Worm (Caenorhabditis elegans) whole organism, early embryonic: ENCODE data around the gene Y51H7BR.4.

Experiments used
- B0310.2 ChIP-seq: sonication (generic microtip); optimal IDR thresholded peaks from 2 replicates; lab custom pipeline; 2016; ENCODE audit warnings: mild to moderate bottlenecking, missing genetic modification characterization, missing compliant biosample characterization
- F13C5.2 ChIP-seq: sonication (generic microtip); optimal IDR thresholded peaks from 2 replicates; lab custom pipeline; 2017; ENCODE audit warnings: mild to moderate bottlenecking, missing genetic modification characterization, inconsistent platforms, missing compliant biosample characterization
- aly-1 ChIP-seq: sonication (generic microtip); optimal IDR thresholded peaks from 2 replicates; lab custom pipeline; 2016; ENCODE audit warnings: missing genetic modification characterization, missing compliant biosample characterization
- ama-1 ChIP-seq: fragments of 150-350 bp; optimal IDR thresholded peaks from 2 replicates; lab custom pipeline; 2014
- ceh-13 ChIP-seq: fragments of 200-800 bp; sonication (Bioruptor generic); optimal IDR thresholded peaks from 2 replicates; lab custom pipeline; 2018; ENCODE audit warnings: mild to moderate bottlenecking, missing genetic modification characterization, missing compliant biosample characterization
- ceh-36 ChIP-seq: sonication (generic microtip); optimal IDR thresholded peaks from 2 replicates; lab custom pipeline; 2016; ENCODE audit warnings: missing genetic modification characterization, inconsistent platforms, missing compliant biosample characterization
- ets-7 ChIP-seq: sonication (generic microtip); optimal IDR thresholded peaks from 2 replicates; lab custom pipeline; 2016; ENCODE audit warnings: missing genotype, missing genetic modification characterization, missing compliant biosample characterization
- flt-1 ChIP-seq: fragments of 200-800 bp; sonication (Bioruptor generic); IDR thresholded peaks from 2 replicates; pipeline ENCODE4 v1.3.6; 2022; ENCODE audit warnings: missing genetic modification characterization, missing compliant biosample characterization
- hmbx-1 ChIP-seq: sonication (generic microtip); optimal IDR thresholded peaks from 2 replicates; lab custom pipeline; 2016; ENCODE audit warnings: mild to moderate bottlenecking, missing genetic modification characterization, missing compliant biosample characterization
- hmg-4 ChIP-seq: fragments of 200-800 bp; sonication (Bioruptor generic); optimal IDR thresholded peaks from 2 replicates; lab custom pipeline; 2018; ENCODE audit warnings: mild to moderate bottlenecking, missing genetic modification characterization, missing compliant biosample characterization
- hnd-1 ChIP-seq: sonication (generic microtip); optimal IDR thresholded peaks from 2 replicates; lab custom pipeline; 2016; ENCODE audit warnings: missing genetic modification characterization, missing compliant biosample characterization
- pes-1 ChIP-seq: fragments of 200-800 bp; sonication (Bioruptor generic); IDR thresholded peaks from 2 replicates; pipeline ENCODE4 v1.3.6; 2022; ENCODE audit warnings: missing genetic modification reagents, missing genetic modification characterization, missing compliant biosample characterization
- scrt-1 ChIP-seq: fragments of 200-800 bp; sonication (Bioruptor generic); IDR thresholded peaks from 2 replicates; pipeline ENCODE4 v1.3.6; 2022; ENCODE audit warnings: missing genetic modification characterization, missing compliant biosample characterization
- sea-1 ChIP-seq: fragments of 200-800 bp; sonication (Bioruptor generic); conservative IDR thresholded peaks from 2 replicates; pipeline ENCODE4 v1.3.6; 2022; ENCODE audit warnings: missing genetic modification characterization, missing compliant biosample characterization
- tbx-11 ChIP-seq: fragments of 200-800 bp; sonication (Bioruptor generic); IDR thresholded peaks from 2 replicates; pipeline ENCODE4 v1.3.6; 2022; ENCODE audit warnings: missing genetic modification characterization, missing compliant biosample characterization
- tbx-37 ChIP-seq: fragments of 200-800 bp; sonication (Bioruptor generic); conservative IDR thresholded peaks from 2 replicates; pipeline ENCODE4 v1.3.6; 2022; ENCODE audit warnings: missing genetic modification reagents, missing genetic modification characterization, missing compliant biosample characterization
- tra-4 ChIP-seq: sonication (generic microtip); optimal IDR thresholded peaks from 2 replicates; lab custom pipeline; 2017; ENCODE audit warnings: missing genetic modification characterization, missing compliant biosample characterization

The Y51H7BR.4 gene

DNA sequence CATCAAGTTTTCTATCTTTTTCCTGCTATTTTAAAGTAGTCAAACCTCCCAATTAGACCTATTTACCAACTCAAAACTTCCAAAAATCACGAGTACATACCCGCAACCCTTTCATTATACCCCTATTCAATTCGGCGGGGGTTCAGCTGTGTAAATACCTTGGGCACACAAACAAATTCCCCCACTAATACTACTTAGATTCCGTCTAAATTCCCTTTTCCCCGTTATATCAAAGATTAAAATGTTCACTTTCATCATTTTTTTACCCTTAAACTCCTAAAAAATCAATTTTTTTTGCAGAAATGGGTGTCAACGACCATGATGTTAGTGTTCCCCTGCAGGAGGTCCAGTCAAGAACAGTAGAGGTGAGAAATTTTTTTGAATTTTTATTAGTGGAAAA, 24.9 kb upstream of the Y51H7BR.4 start, which contains the start of gene fdgt-1:
Gene fdgt-1 (plus strand): TSS at position 301 of the 400 bp plus-strand sequence.
- TF ChIP-seq pes-1 (GFP tag; lab: Robert Waterston, UW) = 0 out of 2 replicates have a peak, but pooled peaks have one; percentile 3
- TF ChIP-seq F13C5.2 (tag; lab: Kevin White, UChicago) = no peak

DNA sequence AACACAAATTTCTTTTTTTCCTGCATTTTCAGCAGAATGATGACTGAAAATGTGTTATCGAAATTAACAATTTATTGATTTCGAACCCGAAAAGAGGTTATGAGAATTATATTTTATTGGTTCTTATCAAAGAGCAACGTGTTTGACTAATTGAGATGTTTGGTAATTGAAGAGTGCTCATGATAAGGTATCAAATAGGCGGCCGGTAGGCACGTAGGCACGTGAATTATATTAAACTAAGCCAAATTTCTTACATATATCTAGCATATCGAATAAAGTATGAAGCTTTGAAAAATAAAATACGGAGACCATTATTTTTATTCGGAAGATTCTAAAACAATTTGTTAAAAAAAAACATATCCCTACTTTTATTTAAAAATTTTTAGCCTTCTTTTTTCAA, 11.8 kb upstream of the Y51H7BR.4 start, which contains the start of gene math-45:
Gene math-45 (minus strand): TSS at position 101 of the 400 bp plus-strand sequence.
- no peak for TF ChIP-seq scrt-1 (GFP tag; lab: Robert Waterston, UW)
- no peak for TF ChIP-seq tra-4 (tag; lab: Kevin White, UChicago)
- no peak for TF ChIP-seq sea-1
- no peak for TF ChIP-seq aly-1
- no peak for TF ChIP-seq pes-1 (GFP tag; lab: Robert Waterston, UW)
- TF ChIP-seq F13C5.2 (tag; lab: Kevin White, UChicago) = no peak
- no peak for TF ChIP-seq hnd-1 (tag; lab: Kevin White, UChicago)
- TF ChIP-seq ama-1 (lab: Kevin White, UChicago) = no peak
- TF ChIP-seq hmbx-1 = no peak
- TF ChIP-seq ets-7 (tag; lab: Kevin White, UChicago) = no peak
- no peak for TF ChIP-seq flt-1 (GFP tag; lab: Robert Waterston, UW)
- TF ChIP-seq B0310.2 (tag; lab: Kevin White, UChicago) = no peak

DNA sequence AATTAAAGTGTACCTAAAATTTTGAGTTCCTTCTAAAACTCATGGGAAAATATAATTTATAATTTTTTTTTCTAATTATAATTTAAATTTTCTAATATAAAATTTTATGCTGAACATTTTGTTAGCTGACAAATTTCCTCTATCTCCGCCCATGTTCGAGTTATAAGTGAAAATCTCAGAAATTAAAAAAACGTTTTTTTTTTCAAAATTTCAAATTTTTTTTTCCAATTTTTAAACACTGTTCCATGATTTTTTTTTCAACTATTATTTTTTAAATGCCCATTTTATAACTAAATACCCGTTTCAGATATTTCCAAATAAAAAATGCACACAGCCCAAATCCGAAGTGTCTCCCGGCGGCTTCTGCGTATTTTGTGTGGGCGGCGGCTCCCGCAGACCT, 10.2 kb upstream of the Y51H7BR.4 start, which contains the start of gene Y51H7BR.8:
Gene Y51H7BR.8 (plus strand): TSS at position 301 of the 400 bp plus-strand sequence.
- TF ChIP-seq tbx-37 (GFP tag; lab: Robert Waterston, UW) = no peak
- TF ChIP-seq ets-7 (tag; lab: Kevin White, UChicago) = no peak
- no peak for TF ChIP-seq ceh-13 (GFP tag; lab: Kevin White, UChicago)
- no peak for TF ChIP-seq hmbx-1
- TF ChIP-seq hmg-4 (GFP tag; lab: Kevin White, UChicago) = no peak
- no peak for TF ChIP-seq tra-4 (tag; lab: Kevin White, UChicago)
- TF ChIP-seq flt-1 (GFP tag; lab: Robert Waterston, UW) = no peak
- no peak for TF ChIP-seq aly-1
- TF ChIP-seq ama-1 (lab: Kevin White, UChicago) = no peak
- TF ChIP-seq F13C5.2 (tag; lab: Kevin White, UChicago) = no peak
- TF ChIP-seq sea-1 = no peak
- no peak for TF ChIP-seq pes-1 (GFP tag; lab: Robert Waterston, UW)
- no peak for TF ChIP-seq tbx-11 (GFP tag; lab: Robert Waterston, UW)
- TF ChIP-seq ceh-36 (tag; lab: Kevin White, UChicago) = no peak

DNA sequence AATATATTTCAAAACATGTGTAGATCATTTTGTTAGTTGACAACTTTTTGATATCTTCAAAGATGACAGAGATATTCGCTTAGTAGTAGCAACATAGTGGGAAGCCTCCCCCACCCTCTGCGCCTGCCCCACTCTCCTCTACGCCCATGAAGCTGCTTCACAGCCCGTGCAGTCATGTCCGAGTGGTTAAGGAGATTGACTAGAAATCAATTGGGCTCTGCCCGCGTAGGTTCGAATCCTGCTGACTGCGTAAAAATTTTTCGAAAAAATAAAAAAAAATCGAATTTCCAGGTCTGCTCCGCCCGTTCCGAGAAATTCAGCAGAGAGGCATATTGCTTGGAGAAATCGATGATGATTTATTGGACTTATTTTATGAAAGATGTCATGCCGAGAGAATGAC, 9.3 kb upstream of the Y51H7BR.4 start:
- TF ChIP-seq ceh-36 (tag; lab: Kevin White, UChicago) (no peak), B0310.2 (tag; lab: Kevin White, UChicago) (no peak), sea-1 (no peak), pes-1 (GFP tag; lab: Robert Waterston, UW) (0 out of 2 replicates have a peak, but pooled peaks have one; percentile 47), tra-4 (tag; lab: Kevin White, UChicago) (no peak), tbx-11 (GFP tag; lab: Robert Waterston, UW) (no peak), flt-1 (GFP tag; lab: Robert Waterston, UW) (0 out of 2 replicates have a peak, but pooled peaks have one; percentile 21), ceh-13 (GFP tag; lab: Kevin White, UChicago) (no peak), scrt-1 (GFP tag; lab: Robert Waterston, UW) (0 out of 2 replicates have a peak, but pooled peaks have one; percentile 24), hnd-1 (tag; lab: Kevin White, UChicago) (no peak), ets-7 (tag; lab: Kevin White, UChicago) (no peak), ama-1 (lab: Kevin White, UChicago) (no peak), F13C5.2 (tag; lab: Kevin White, UChicago) (no peak), hmg-4 (GFP tag; lab: Kevin White, UChicago) (no peak), tbx-37 (GFP tag; lab: Robert Waterston, UW) (no peak), hmbx-1 (no peak), aly-1 (no peak)

DNA sequence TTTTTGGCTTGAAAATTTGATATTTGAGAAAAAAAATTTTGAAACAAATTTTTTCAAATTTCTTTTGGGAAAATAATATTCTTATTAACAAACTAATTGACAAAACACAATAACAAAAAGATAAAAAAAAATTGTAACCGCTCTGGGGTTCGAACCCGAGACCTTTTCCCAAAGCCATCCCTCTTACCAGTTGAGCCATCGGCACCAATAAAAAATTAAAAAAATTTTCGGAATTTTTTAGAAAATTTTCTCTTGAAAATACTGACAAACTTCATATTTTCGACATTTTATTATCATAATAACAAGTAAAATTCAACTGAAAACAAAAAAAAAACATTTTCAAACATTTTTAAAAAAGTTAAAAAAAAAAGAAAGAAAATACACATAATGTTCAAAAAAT, 7.2 kb upstream of the Y51H7BR.4 start:
- TF ChIP-seq ama-1 (lab: Kevin White, UChicago) = no peak
- TF ChIP-seq B0310.2 (tag; lab: Kevin White, UChicago) = no peak
- no peak for TF ChIP-seq pes-1 (GFP tag; lab: Robert Waterston, UW)
- TF ChIP-seq tbx-11 (GFP tag; lab: Robert Waterston, UW) = no peak
- no peak for TF ChIP-seq tra-4 (tag; lab: Kevin White, UChicago)
- no peak for TF ChIP-seq hmbx-1
- TF ChIP-seq flt-1 (GFP tag; lab: Robert Waterston, UW) = no peak
- TF ChIP-seq hmg-4 (GFP tag; lab: Kevin White, UChicago) = no peak
- no peak for TF ChIP-seq aly-1
- no peak for TF ChIP-seq ceh-13 (GFP tag; lab: Kevin White, UChicago)
- TF ChIP-seq ets-7 (tag; lab: Kevin White, UChicago) = no peak
- TF ChIP-seq sea-1 = no peak
- no peak for TF ChIP-seq ceh-36 (tag; lab: Kevin White, UChicago)
- no peak for TF ChIP-seq F13C5.2 (tag; lab: Kevin White, UChicago)
- TF ChIP-seq scrt-1 (GFP tag; lab: Robert Waterston, UW) = no peak

DNA sequence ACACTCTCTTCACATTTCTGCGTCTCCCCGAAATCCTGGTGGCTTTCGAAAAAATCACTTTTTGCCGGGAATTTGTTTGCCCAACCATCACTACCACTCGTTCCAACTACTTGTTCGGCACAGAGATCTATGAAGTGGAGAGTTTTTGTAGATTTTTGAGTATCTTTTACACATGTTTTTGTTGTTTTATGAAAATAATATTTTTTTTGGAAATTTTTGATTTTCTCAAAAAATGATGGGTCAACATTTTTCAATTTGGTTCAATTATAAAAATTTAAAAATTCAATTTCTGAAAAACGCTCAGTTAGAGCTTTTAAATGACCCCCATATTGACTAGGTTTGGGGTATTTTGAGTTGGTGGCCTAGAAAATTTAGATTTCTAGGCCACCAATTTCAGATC, 3.7 kb upstream of the Y51H7BR.4 start, which contains the start of gene Y51H7BR.7:
Gene Y51H7BR.7 (minus strand): TSS at position 101 of the 400 bp plus-strand sequence.
- TF ChIP-seq tbx-37 (GFP tag; lab: Robert Waterston, UW) = no peak
- TF ChIP-seq flt-1 (GFP tag; lab: Robert Waterston, UW) = no peak
- TF ChIP-seq ceh-36 (tag; lab: Kevin White, UChicago) = no peak
- no peak for TF ChIP-seq pes-1 (GFP tag; lab: Robert Waterston, UW)
- no peak for TF ChIP-seq ama-1 (lab: Kevin White, UChicago)
- TF ChIP-seq tbx-11 (GFP tag; lab: Robert Waterston, UW) = no peak
- no peak for TF ChIP-seq hmg-4 (GFP tag; lab: Kevin White, UChicago)
- TF ChIP-seq ceh-13 (GFP tag; lab: Kevin White, UChicago) = no peak
- TF ChIP-seq hnd-1 (tag; lab: Kevin White, UChicago) = no peak
- no peak for TF ChIP-seq sea-1
- TF ChIP-seq B0310.2 (tag; lab: Kevin White, UChicago) = no peak
- no peak for TF ChIP-seq scrt-1 (GFP tag; lab: Robert Waterston, UW)
- TF ChIP-seq F13C5.2 (tag; lab: Kevin White, UChicago) = no peak
- TF ChIP-seq aly-1 = no peak
- TF ChIP-seq tra-4 (tag; lab: Kevin White, UChicago) = no peak
